Fruit fly (Drosophila melanogaster) whole organism, embryonic: ENCODE data around the gene pasi2.

Experiments used
- Ada2b ChIP-seq: fragments of 200-800 bp; sonication (Bioruptor generic); IDR thresholded peaks from 2 replicates; pipeline ENCODE4 v1.3.6; 2022; ENCODE audit warnings: missing biosample characterization, missing genetic modification characterization
- Atf6 ChIP-seq: fragments of 200-800 bp; sonication (Bioruptor generic); IDR thresholded peaks from 2 replicates; pipeline ENCODE4 v1.3.6; 2022; ENCODE audit warnings: missing biosample characterization, missing genetic modification characterization
- Bgb ChIP-seq: fragments of 200-800 bp; sonication (Bioruptor generic); IDR thresholded peaks from 2 replicates; pipeline ENCODE4 v1.3.6; 2022; ENCODE audit warnings: missing biosample characterization, missing genetic modification characterization; ENCODE audit not compliant: partially characterized antibody
- CG12155 ChIP-seq: fragments of 200-800 bp; sonication (Bioruptor generic); optimal IDR thresholded peaks from 3 replicates; lab custom pipeline; 2016; ENCODE audit warnings: missing biosample characterization, missing genetic modification characterization
- CG12769 ChIP-seq: fragments of 200-800 bp; sonication (Bioruptor generic); optimal IDR thresholded peaks from 2 replicates; lab custom pipeline; 2019; ENCODE audit warnings: missing biosample characterization, mild to moderate bottlenecking, missing genetic modification characterization, moderate library complexity
- CG13123 ChIP-seq: fragments of 200-800 bp; sonication (Bioruptor generic); optimal IDR thresholded peaks from 2 replicates; lab custom pipeline; 2016; ENCODE audit warnings: missing biosample characterization, missing genetic modification characterization
- CG15601 ChIP-seq: fragments of 200-800 bp; sonication (Bioruptor generic); optimal IDR thresholded peaks from 3 replicates; lab custom pipeline; 2019; ENCODE audit warnings: missing biosample characterization, mild to moderate bottlenecking, missing genetic modification characterization, moderate library complexity
- CG16779 ChIP-seq: fragments of 200-800 bp; sonication (Bioruptor generic); IDR thresholded peaks from 2 replicates; pipeline ENCODE4 v1.3.6; 2022; ENCODE audit warnings: missing biosample characterization, missing genetic modification characterization
- CG17359 ChIP-seq: fragments of 200-800 bp; sonication (Bioruptor generic); optimal IDR thresholded peaks from 3 replicates; lab custom pipeline; 2018; ENCODE audit warnings: missing biosample characterization, mild to moderate bottlenecking, missing genetic modification characterization, moderate library complexity
- CG1792 ChIP-seq: fragments of 200-800 bp; sonication (Bioruptor generic); optimal IDR thresholded peaks from 2 replicates; lab custom pipeline; 2016; ENCODE audit warnings: missing biosample characterization, missing genetic modification characterization
- CG2120 ChIP-seq: fragments of 200-800 bp; sonication (Bioruptor generic); optimal IDR thresholded peaks from 3 replicates; lab custom pipeline; 2016; ENCODE audit warnings: missing biosample characterization, missing genetic modification characterization
- CG2875 ChIP-seq: fragments of 200-800 bp; sonication (Bioruptor generic); optimal IDR thresholded peaks from 2 replicates; lab custom pipeline; 2017; ENCODE audit warnings: missing biosample characterization, mild to moderate bottlenecking, missing genetic modification characterization, missing genetic modification reagents
- CG32532 ChIP-seq: fragments of 200-800 bp; sonication (Bioruptor generic); IDR thresholded peaks from 2 replicates; pipeline ENCODE4 v1.3.6; 2022; ENCODE audit warnings: missing biosample characterization, missing genetic modification characterization
- CG3281 ChIP-seq: fragments of 200-800 bp; sonication (Bioruptor generic); optimal IDR thresholded peaks from 3 replicates; lab custom pipeline; 2017; ENCODE audit warnings: missing biosample characterization, mild to moderate bottlenecking, missing genetic modification characterization
- CG6791 ChIP-seq: fragments of 200-800 bp; sonication (Bioruptor generic); IDR thresholded peaks from 3 replicates; pipeline ENCODE4 v1.3.6; 2022; ENCODE audit warnings: missing biosample characterization, missing genetic modification characterization; ENCODE audit not compliant: partially characterized antibody
- CG6813 ChIP-seq: fragments of 200-800 bp; sonication (Bioruptor generic); optimal IDR thresholded peaks from 2 replicates; lab custom pipeline; 2017; ENCODE audit warnings: missing biosample characterization, missing genetic modification characterization, mild to moderate bottlenecking, moderate library complexity, missing genetic modification reagents
- CG8281 ChIP-seq: fragments of 200-800 bp; sonication (Bioruptor generic); optimal IDR thresholded peaks from 2 replicates; lab custom pipeline; 2018; ENCODE audit warnings: missing biosample characterization, mild to moderate bottlenecking, missing genetic modification characterization, moderate library complexity
- CG9215 ChIP-seq: fragments of 200-800 bp; sonication (Bioruptor generic); IDR thresholded peaks from 2 replicates; pipeline ENCODE4 v1.3.6; 2022; ENCODE audit warnings: missing biosample characterization, missing genetic modification characterization
- E2f2 ChIP-seq: fragments of 200-800 bp; sonication (Bioruptor generic); IDR thresholded peaks from 2 replicates; pipeline ENCODE4 v1.3.6; 2022; ENCODE audit warnings: missing biosample characterization, missing genetic modification characterization
- Ets65A ChIP-seq: fragments of 200-800 bp; sonication (Bioruptor generic); peaks from one replicate; lab custom pipeline; 2016; ENCODE audit warnings: missing biosample characterization, missing genetic modification characterization
- HLHmδ ChIP-seq: fragments of 200-800 bp; sonication (Bioruptor generic); optimal IDR thresholded peaks from 2 replicates; lab custom pipeline; 2018; ENCODE audit warnings: missing biosample characterization, mild to moderate bottlenecking, missing genetic modification characterization, moderate library complexity
- Hmr ChIP-seq: fragments of 200-800 bp; sonication (Bioruptor generic); optimal IDR thresholded peaks from 3 replicates; lab custom pipeline; 2017; ENCODE audit warnings: mild to moderate bottlenecking, missing biosample characterization, missing genetic modification reagents, missing genetic modification characterization
- Hr3 ChIP-seq: fragments of 200-800 bp; sonication (Bioruptor generic); optimal IDR thresholded peaks from 3 replicates; lab custom pipeline; 2016; ENCODE audit warnings: missing biosample characterization, missing genetic modification characterization
- Hr78 ChIP-seq, 2 experiments: fragments of 200-800 bp in 1 of 2; fragments of >200 bp in 1 of 2; sonication (Bioruptor generic) in 1 of 2; optimal IDR thresholded peaks; 2 replicates each; lab custom pipeline; 2017 to 2019; ENCODE audit warnings: missing biosample characterization in 2 of 2, missing genetic modification characterization in 2 of 2, mild to moderate bottlenecking in 1 of 2, moderate library complexity in 1 of 2
- Med ChIP-seq: fragments of 200-800 bp; sonication (Bioruptor generic); peaks from one replicate; lab custom pipeline; 2016; ENCODE audit warnings: missing biosample characterization, missing genetic modification characterization, mild to moderate bottlenecking, inconsistent platforms, moderate library complexity
- Meics ChIP-seq: fragments of 200-800 bp; sonication (Bioruptor generic); optimal IDR thresholded peaks from 2 replicates; lab custom pipeline; 2017; ENCODE audit warnings: missing biosample characterization, mild to moderate bottlenecking, missing genetic modification characterization
- Rfx ChIP-seq: fragments of 200-800 bp; sonication (Bioruptor generic); IDR thresholded peaks from 2 replicates; pipeline ENCODE4 v1.3.6; 2022; ENCODE audit warnings: missing biosample characterization, missing genetic modification characterization
- Rx ChIP-seq: fragments of 200-800 bp; sonication (Bioruptor generic); IDR thresholded peaks from 2 replicates; pipeline ENCODE4 v1.3.6; 2022; ENCODE audit warnings: missing biosample characterization, missing genetic modification characterization
- Scr ChIP-seq: fragments of 200-800 bp; sonication (Bioruptor generic); IDR thresholded peaks from 2 replicates; pipeline ENCODE4 v1.3.6; 2022; ENCODE audit warnings: missing biosample characterization, missing genetic modification characterization; ENCODE audit not compliant: partially characterized antibody
- ab ChIP-seq: fragments of 200-800 bp; sonication (Bioruptor generic); optimal IDR thresholded peaks from 2 replicates; lab custom pipeline; 2016; ENCODE audit warnings: missing biosample characterization, missing genetic modification characterization
- cwo ChIP-seq: fragments of 200-800 bp; sonication (Bioruptor generic); optimal IDR thresholded peaks from 3 replicates; lab custom pipeline; 2017; ENCODE audit warnings: missing biosample characterization, missing genetic modification characterization, mild to moderate bottlenecking, moderate library complexity, missing genetic modification reagents
- dati ChIP-seq: fragments of 200-800 bp; sonication (Bioruptor generic); IDR thresholded peaks from 2 replicates; pipeline ENCODE4 v1.3.6; 2022; ENCODE audit warnings: missing biosample characterization, missing genetic modification characterization
- en ChIP-seq: fragments of 200-800 bp; sonication (Bioruptor generic); optimal IDR thresholded peaks from 2 replicates; lab custom pipeline; 2016; ENCODE audit warnings: missing biosample characterization, missing genetic modification characterization
- exex ChIP-seq: fragments of 200-800 bp; sonication (Bioruptor generic); optimal IDR thresholded peaks from 4 replicates; lab custom pipeline; 2018; ENCODE audit warnings: missing biosample characterization, mild to moderate bottlenecking, missing genetic modification characterization, moderate library complexity
- fd3F ChIP-seq: fragments of 200-800 bp; sonication (Bioruptor generic); optimal IDR thresholded peaks from 2 replicates; lab custom pipeline; 2018; ENCODE audit warnings: missing biosample characterization, mild to moderate bottlenecking, missing genetic modification characterization, moderate library complexity
- fru ChIP-seq: fragments of >200 bp; optimal IDR thresholded peaks from 2 replicates; lab custom pipeline; 2017
- ftz-f1 ChIP-seq: fragments of 200-800 bp; sonication (Bioruptor generic); optimal IDR thresholded peaks from 2 replicates; lab custom pipeline; 2016; ENCODE audit warnings: missing biosample characterization, missing genetic modification characterization
- kah ChIP-seq: fragments of 200-800 bp; sonication (Bioruptor generic); optimal IDR thresholded peaks from 2 replicates; lab custom pipeline; 2018; ENCODE audit warnings: missing biosample characterization, mild to moderate bottlenecking, missing genetic modification characterization
- otp ChIP-seq: fragments of 200-800 bp; sonication (Bioruptor generic); IDR thresholded peaks from 3 replicates; pipeline ENCODE4, ENCODE4 v1.3.6; 2022; ENCODE audit warnings: missing biosample characterization, missing genetic modification characterization
- pan ChIP-seq, 4 experiments: fragments of >200 bp in 3 of 4; fragments of 200-800 bp in 1 of 4; sonication (Bioruptor generic) in 1 of 4; optimal IDR thresholded peaks in 3 of 4; IDR thresholded peaks in 1 of 4; 2 replicates each; pipeline versions ENCODE4 v1.3.6 to Lab custom; 2017 to 2022; ENCODE audit warnings: missing biosample characterization in 2 of 4, missing genetic modification characterization in 2 of 4, mixed read lengths in 1 of 4
- pfk ChIP-seq: fragments of 200-800 bp; sonication (Bioruptor generic); optimal IDR thresholded peaks from 2 replicates; lab custom pipeline; 2018; ENCODE audit warnings: missing biosample characterization, mild to moderate bottlenecking, missing genetic modification characterization, moderate library complexity
- phol ChIP-seq: fragments of 200-800 bp; sonication (Bioruptor generic); optimal IDR thresholded peaks from 3 replicates; lab custom pipeline; 2018; ENCODE audit warnings: missing biosample characterization, mild to moderate bottlenecking, missing genetic modification characterization, moderate library complexity
- scrt ChIP-seq: fragments of 200-800 bp; sonication (Bioruptor generic); optimal IDR thresholded peaks from 2 replicates; lab custom pipeline; 2018; ENCODE audit warnings: missing biosample characterization, mild to moderate bottlenecking, missing genetic modification characterization, moderate library complexity
- sd ChIP-seq: fragments of 200-800 bp; sonication (Bioruptor generic); optimal IDR thresholded peaks from 3 replicates; lab custom pipeline; 2018; ENCODE audit warnings: missing biosample characterization, mild to moderate bottlenecking, missing genetic modification characterization, moderate library complexity
- sug ChIP-seq: fragments of 200-800 bp; optimal IDR thresholded peaks from 2 replicates; lab custom pipeline; 2019; ENCODE audit warnings: missing biosample characterization, mild to moderate bottlenecking, missing genetic modification characterization, moderate library complexity
- trem ChIP-seq: fragments of 200-800 bp; optimal IDR thresholded peaks from 3 replicates; lab custom pipeline; 2019; ENCODE audit warnings: missing biosample characterization, mild to moderate bottlenecking, missing genetic modification characterization, moderate library complexity
- wdn ChIP-seq: fragments of 200-800 bp; sonication (Bioruptor generic); IDR thresholded peaks from 2 replicates; pipeline ENCODE4 v1.3.6; 2022; ENCODE audit warnings: missing biosample characterization, missing genetic modification characterization
- wek ChIP-seq: fragments of 200-800 bp; sonication (Bioruptor generic); optimal IDR thresholded peaks from 3 replicates; lab custom pipeline; 2018; ENCODE audit warnings: missing biosample characterization, mild to moderate bottlenecking, missing genetic modification characterization, moderate library complexity

Gene pasi2

dm6 chr3R:9337402-9338254, 2.7 kb downstream of the pasi2 start (continued):
- TF ChIP-seq CG12155 (GFP tag; lab: Kevin White, UChicago) (no peak), wdn (GFP tag; lab: Robert Waterston, UW) (no peak), Scr (GFP tag; lab: Robert Waterston, UW) (no peak), kah (no peak), Atf6 (peak; percentile 37; the same call in 1 of the 2 replicates), CG16779 (GFP tag; lab: Robert Waterston, UW) (0 out of 2 replicates have a peak, but pooled peaks have one; percentile 54), fru (lab: Kevin White, UChicago) (no peak), cwo (GFP tag; lab: Kevin White, UChicago) (peak; percentile 4), Ada2b (no peak), Bgb (GFP tag; lab: Robert Waterston, UW) (no peak), Ets65A (GFP tag; lab: Kevin White, UChicago) (no peak), wek (GFP tag; lab: Kevin White, UChicago) (peak; percentile 25), fd3F (no peak), Hr78 (GFP tag; optimal IDR thresholded peaks at IDR 0.05; lab: Kevin White, UChicago) (peak in 1 of 2 experiments; percentile 21), dati (no peak), CG6813 (no peak), Hr3 (GFP tag; lab: Kevin White, UChicago) (no peak), Hmr (GFP tag; lab: Kevin White, UChicago) (no peak), trem (tag; lab: Kevin White, UChicago) (no peak), CG2120 (GFP tag; lab: Kevin White, UChicago) (no peak), sug (tag; lab: Kevin White, UChicago) (peak; percentile 59), pan (optimal IDR thresholded peaks at IDR 0.05; lab: Kevin White, UChicago) (no peak), pan (GFP tag; optimal IDR thresholded peaks at IDR 0.05 in 1 of 2, IDR thresholded peaks at IDR 0.05 in 1 of 2) (no peak), CG12769 (tag; lab: Kevin White, UChicago) (peak; percentile 32), CG2875 (no peak), E2f2 (GFP tag; lab: Robert Waterston, UW) (0 out of 2 replicates have a peak, but pooled peaks have one; percentile 8), exex (tag; lab: Kevin White, UChicago) (peak; percentile 39), Rfx (GFP tag; lab: Robert Waterston, UW) (peak; percentile 25; the same call in 1 of the 2 replicates), phol (tag; lab: Kevin White, UChicago) (no peak), ftz-f1 (GFP tag; lab: Kevin White, UChicago) (peak; percentile 77), scrt (GFP tag; lab: Kevin White, UChicago) (no peak), CG15601 (no peak), HLHmδ (GFP tag; lab: Kevin White, UChicago) (peak; percentile 9), CG32532 (GFP tag; lab: Robert Waterston, UW) (peak; percentile 36; the same call in 1 of the 2 replicates), Rx (GFP tag; lab: Robert Waterston, UW) (no peak), CG3281 (peak; percentile 29), CG8281 (tag; lab: Kevin White, UChicago) (no peak), ab (GFP tag; lab: Kevin White, UChicago) (no peak), CG9215 (GFP tag; lab: Robert Waterston, UW) (no peak), otp (GFP tag; lab: Robert Waterston, UW) (no peak), CG13123 (GFP tag; lab: Kevin White, UChicago) (no peak), Meics (GFP tag; lab: Kevin White, UChicago) (no peak), CG17359 (tag; lab: Kevin White, UChicago) (no peak), CG1792 (GFP tag; lab: Kevin White, UChicago) (no peak), pfk (GFP tag; lab: Kevin White, UChicago) (peak; percentile 9), sd (tag; lab: Kevin White, UChicago) (peak; percentile 58), Med (GFP tag; lab: Kevin White, UChicago) (peak; percentile 79), en (GFP tag; lab: Kevin White, UChicago) (no peak), CG6791 (GFP tag; lab: Robert Waterston, UW) (no peak)
